Worm (Caenorhabditis elegans): Measurements from ENCODE around the gene C15C8.6.

The C15C8.6 gene

ce11 chrV:12741684-12742083 lies 9.7 kb downstream of the C15C8.6 start, which contains the start of gene hrg-7:
hrg-7 (plus strand) TSS chrV:12742041.
- no peak for TF ChIP-seq ama-1 (optimal IDR thresholded peaks at IDR 0.05)
- no peak for TF ChIP-seq ztf-4 (tag; optimal IDR thresholded peaks at IDR 0.05)
- TF ChIP-seq peb-1 (tag; optimal IDR thresholded peaks at IDR 0.05): no peak
- no peak for TF ChIP-seq ceh-16 (tag; optimal IDR thresholded peaks at IDR 0.05)
- no peak for TF ChIP-seq zag-1 (tag; optimal IDR thresholded peaks at IDR 0.05)
- TF ChIP-seq ZK546.5 (tag; optimal IDR thresholded peaks at IDR 0.05): no peak
- no peak for TF ChIP-seq ceh-82 (tag; optimal IDR thresholded peaks at IDR 0.05)
- TF ChIP-seq crh-2 (tag; optimal IDR thresholded peaks at IDR 0.05): peak; percentile 70
- peak; percentile 8 for TF ChIP-seq gmeb-1 (tag; optimal IDR thresholded peaks at IDR 0.05)
- TF ChIP-seq mdl-1 (tag; optimal IDR thresholded peaks at IDR 0.05): no peak
- no peak for TF ChIP-seq mbf-1 (tag; optimal IDR thresholded peaks at IDR 0.05)
- TF ChIP-seq elt-1 (tag; optimal IDR thresholded peaks at IDR 0.05): no peak
- TF ChIP-seq unc-39 (tag; optimal IDR thresholded peaks at IDR 0.05): no peak
- TF ChIP-seq nhr-12 (tag; optimal IDR thresholded peaks at IDR 0.05): no peak
- TF ChIP-seq sem-4 (tag; optimal IDR thresholded peaks at IDR 0.05): no peak
- TF ChIP-seq nhr-21 (tag; optimal IDR thresholded peaks at IDR 0.05): no peak
- TF ChIP-seq sma-9 (GFP tag; optimal IDR thresholded peaks at IDR 0.05): peak; percentile 54
- no peak for TF ChIP-seq sma-9 (tag; optimal IDR thresholded peaks at IDR 0.05)
- TF ChIP-seq nhr-11 (tag; optimal IDR thresholded peaks at IDR 0.05): no peak
- TF ChIP-seq fos-1 (tag; optimal IDR thresholded peaks at IDR 0.05): peak; percentile 82
- TF ChIP-seq lin-13 (GFP tag; optimal IDR thresholded peaks at IDR 0.05): no peak
- peak; percentile 96 for TF ChIP-seq nhr-129 (tag; optimal IDR thresholded peaks at IDR 0.05)

ce11 chrV:12736166-12736753 lies 15.1 kb downstream of the C15C8.6 start, which contains the start of gene cky-1:
cky-1 (plus strand) TSS chrV:12736703.
- TF ChIP-seq ceh-82 (tag; optimal IDR thresholded peaks at IDR 0.05): no peak
- TF ChIP-seq peb-1 (tag; optimal IDR thresholded peaks at IDR 0.05): peak; percentile 71

ce11 chrV:12733465-12734248 lies 17.7 kb downstream of the C15C8.6 start, which contains the start of the genes dhs-21 and xbx-9:
dhs-21 (minus strand) TSS chrV:12733645.
xbx-9 (plus strand) TSS chrV:12734198.
- TF ChIP-seq snpc-4 (tag; optimal IDR thresholded peaks at IDR 0.05) (no peak), nhr-25 (tag; optimal IDR thresholded peaks at IDR 0.05) (no peak), nhr-10 (tag; optimal IDR thresholded peaks at IDR 0.05) (no peak), crh-2 (tag; optimal IDR thresholded peaks at IDR 0.05) (no peak), mdl-1 (tag; optimal IDR thresholded peaks at IDR 0.05) (no peak), ceh-16 (tag; optimal IDR thresholded peaks at IDR 0.05) (no peak), nhr-129 (tag; optimal IDR thresholded peaks at IDR 0.05) (peak; percentile 87), sem-4 (tag; optimal IDR thresholded peaks at IDR 0.05) (no peak), nhr-237 (tag; optimal IDR thresholded peaks at IDR 0.05) (no peak), F13H6.1 (tag; optimal IDR thresholded peaks at IDR 0.05) (no peak), sma-3 (GFP tag; optimal IDR thresholded peaks at IDR 0.05) (peak; percentile 11), fos-1 (tag; optimal IDR thresholded peaks at IDR 0.05) (peak; percentile 59), nhr-21 (tag; optimal IDR thresholded peaks at IDR 0.05) (no peak), ceh-82 (tag; optimal IDR thresholded peaks at IDR 0.05) (no peak), lin-13 (GFP tag; optimal IDR thresholded peaks at IDR 0.05) (no peak), ztf-11 (tag; optimal IDR thresholded peaks at IDR 0.05) (no peak), unc-55 (GFP tag; optimal IDR thresholded peaks at IDR 0.05) (no peak), mab-5 (tag; optimal IDR thresholded peaks at IDR 0.05) (no peak), sma-9 (GFP tag; optimal IDR thresholded peaks at IDR 0.05) (peak; percentile 50), sma-9 (tag; optimal IDR thresholded peaks at IDR 0.05) (no peak), gmeb-1 (tag; optimal IDR thresholded peaks at IDR 0.05) (no peak)

- TF ChIP-seq nhr-237 (tag; optimal IDR thresholded peaks at IDR 0.05): no peak
- no peak for TF ChIP-seq ceh-82 (tag; optimal IDR thresholded peaks at IDR 0.05)
- no peak for TF ChIP-seq snpc-4 (tag; optimal IDR thresholded peaks at IDR 0.05)
- TF ChIP-seq sma-9 (GFP tag; optimal IDR thresholded peaks at IDR 0.05): peak; percentile 46
- no peak for TF ChIP-seq sma-9 (tag; optimal IDR thresholded peaks at IDR 0.05)
- TF ChIP-seq elt-3 (tag; optimal IDR thresholded peaks at IDR 0.05): no peak
- TF ChIP-seq fos-1 (tag; optimal IDR thresholded peaks at IDR 0.05): peak; percentile 62
- no peak for TF ChIP-seq mab-5 (tag; optimal IDR thresholded peaks at IDR 0.05)
- TF ChIP-seq crh-2 (tag; optimal IDR thresholded peaks at IDR 0.05): peak; percentile 18
- no peak for TF ChIP-seq F13H6.1 (tag; optimal IDR thresholded peaks at IDR 0.05)
- no peak for TF ChIP-seq sma-3 (GFP tag; optimal IDR thresholded peaks at IDR 0.05)
These were observed 18.6 kb downstream of the C15C8.6 start for ce11 chrV:12732734-12733133.

- TF ChIP-seq gmeb-1 (tag; optimal IDR thresholded peaks at IDR 0.05): no peak
These were observed 22.1 kb downstream of the C15C8.6 start, which contains the start of gene R11D1.10 for ce11 chrV:12729220-12729619. R11D1.10 (plus strand) TSS chrV:12729520.

Measured in whole organism, L2 larva.